Worm (Caenorhabditis elegans) whole organism, midembryonic: ENCODE data around the gene Y22D7AL.9.

Source experiments
- flt-1 ChIP-seq: fragments of 200-800 bp; sonication (Bioruptor generic); IDR thresholded peaks from 2 replicates; pipeline ENCODE4 v1.3.6; 2022; ENCODE audit warnings: missing genetic modification characterization, missing compliant biosample characterization
- med-1 ChIP-seq: sonication (generic microtip); optimal IDR thresholded peaks from 2 replicates; lab custom pipeline; 2017; ENCODE audit warnings: missing genetic modification characterization, mild to moderate bottlenecking, missing compliant biosample characterization, antibody characterized with exemption, missing genetic modification reagents; ENCODE audit not compliant: insufficient read depth
- tab-1 ChIP-seq: fragments of 200-800 bp; sonication (Bioruptor generic); IDR thresholded peaks from 2 replicates; pipeline ENCODE4 v1.3.6; 2022; ENCODE audit warnings: missing genetic modification characterization, missing compliant biosample characterization

- no peak for TF ChIP-seq med-1 (GFP tag; lab: Kevin White, UChicago)
- no peak for TF ChIP-seq tab-1 (GFP tag; lab: Robert Waterston, UW)
- TF ChIP-seq flt-1 (GFP tag; lab: Robert Waterston, UW): no peak
These were observed 22.2 kb downstream of the Y22D7AL.9 start for ce11 chrIII:1591681-1592080.
